Worm (Caenorhabditis elegans): ENCODE results near the gene F49E2.2.

F49E2.2 gene

ce11 chrX:9566429-9566828 lies at the start of gene F49E2.2:
Gene F49E2.2 (plus strand): TSS chrX:9566729.
- TF ChIP-seq aly-2 (tag; optimal IDR thresholded peaks at IDR 0.05), result no peak
- no peak for TF ChIP-seq zag-1 (tag; optimal IDR thresholded peaks at IDR 0.05)
- no peak for TF ChIP-seq mep-1 (tag; optimal IDR thresholded peaks at IDR 0.05)
- no peak for TF ChIP-seq php-3 (GFP tag; IDR thresholded peaks at IDR 0.05)
- no peak for TF ChIP-seq egl-43 (GFP tag; IDR thresholded peaks at IDR 0.05)
- no peak for TF ChIP-seq nhr-41 (GFP tag; IDR thresholded peaks at IDR 0.05)
- TF ChIP-seq duxl-1 (tag; optimal IDR thresholded peaks at IDR 0.05; ENCODE audit: poor library complexity), result no peak
- TF ChIP-seq ztf-7 (tag; optimal IDR thresholded peaks at IDR 0.05), result no peak
- TF ChIP-seq nhr-102 (tag; optimal IDR thresholded peaks at IDR 0.05), result no peak
- TF ChIP-seq nhr-237 (tag; optimal IDR thresholded peaks at IDR 0.05), result no peak

ce11 chrX:9517106-9517505 lies 49.4 kb upstream of the F49E2.2 start, which contains the start of gene C07B5.2:
Gene C07B5.2 (minus strand): TSS chrX:9517206.
- no peak for TF ChIP-seq zfp-2 (tag; optimal IDR thresholded peaks at IDR 0.05)
- no peak for TF ChIP-seq egl-43 (GFP tag; IDR thresholded peaks at IDR 0.05)
- TF ChIP-seq nhr-76 (tag; optimal IDR thresholded peaks at IDR 0.05), result no peak
- no peak for TF ChIP-seq Y48G9A.11 (GFP tag; IDR thresholded peaks at IDR 0.05)
- TF ChIP-seq F10B5.3 (tag; optimal IDR thresholded peaks at IDR 0.05), result no peak

ce11 chrX:9518719-9519118 lies 47.8 kb upstream of the F49E2.2 start, which contains the start of gene C07B5.6:
Gene C07B5.6 (plus strand): TSS chrX:9519019.
- TF ChIP-seq F37D6.2 (tag; optimal IDR thresholded peaks at IDR 0.05) (no peak), unc-62 (GFP tag; optimal IDR thresholded peaks at IDR 0.05 in 1 of 2) (peak in 1 of 2 experiments; percentile 82), unc-62 (tag; optimal IDR thresholded peaks at IDR 0.05) (no peak), nhr-111 (GFP tag; optimal IDR thresholded peaks at IDR 0.05) (no peak)

- TF ChIP-seq Y105C5A.15 (GFP tag; IDR thresholded peaks at IDR 0.05) (no peak), T20F7.1 (GFP tag; optimal IDR thresholded peaks at IDR 0.05) (no peak), ceh-44 (GFP tag; IDR thresholded peaks at IDR 0.05) (no peak), zfp-2 (tag; optimal IDR thresholded peaks at IDR 0.05) (no peak), ama-1 (optimal IDR thresholded peaks at IDR 0.05) (no peak)
These were observed 43.4 kb upstream of the F49E2.2 start, which contains the start of gene C07B5.3 for ce11 chrX:9523118-9523517. Gene C07B5.3 (minus strand): TSS chrX:9523218.

- TF ChIP-seq mes-2 (tag; optimal IDR thresholded peaks at IDR 0.05; ENCODE audit: poor library complexity, severe bottlenecking), result no peak
- TF ChIP-seq hlh-30 (tag; optimal IDR thresholded peaks at IDR 0.05; ENCODE audit: insufficient read depth), result peak; percentile 39
- TF ChIP-seq madf-9 (GFP tag; conservative IDR thresholded peaks at IDR 0.05), result 0 out of 2 replicates have a peak, but pooled peaks have one; percentile 16
- TF ChIP-seq nhr-28 (tag; optimal IDR thresholded peaks at IDR 0.05), result peak; percentile 64
- no peak for TF ChIP-seq nhr-11 (tag; optimal IDR thresholded peaks at IDR 0.05)
- TF ChIP-seq aha-1 (tag), result peak; percentile 49
- peak; percentile 51 for TF ChIP-seq cey-2 (tag; optimal IDR thresholded peaks at IDR 0.05; ENCODE audit: borderline replicate concordance, insufficient read depth)
- 0 out of 2 replicates have a peak, but pooled peaks have one; percentile 11 for TF ChIP-seq dmd-6 (GFP tag; IDR thresholded peaks at IDR 0.05)
- peak; percentile 33 for TF ChIP-seq T20F7.1 (GFP tag; optimal IDR thresholded peaks at IDR 0.05)
These were observed 38.6 kb upstream of the F49E2.2 start for ce11 chrX:9527898-9528297.

ce11 chrX:9529360-9529759 lies 37.2 kb upstream of the F49E2.2 start, which contains the start of gene C07B5.4:
Gene C07B5.4 (plus strand): TSS chrX:9529660.
- TF ChIP-seq madf-9 (GFP tag; conservative IDR thresholded peaks at IDR 0.05) (no peak), D1046.2 (GFP tag; IDR thresholded peaks at IDR 0.05) (no peak), unc-62 (GFP tag; optimal IDR thresholded peaks at IDR 0.05 in 1 of 2) (peak in 1 of 2 experiments; percentile 28), unc-62 (tag; optimal IDR thresholded peaks at IDR 0.05) (no peak)
